Worm (Caenorhabditis elegans): ENCODE results near the gene K07H8.2.

DNA sequence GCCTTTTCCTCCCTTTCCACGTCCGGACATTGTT, 42.4 kb downstream of the K07H8.2 start, which contains the start of gene his-31:
- TF ChIP-seq klf-2 (GFP tag; conservative IDR thresholded peaks at IDR 0.05) (no peak), med-1 (GFP tag; optimal IDR thresholded peaks at IDR 0.05; ENCODE audit: insufficient read depth) (no peak), T22C8.4 (GFP tag; IDR thresholded peaks at IDR 0.05) (no peak), flt-1 (GFP tag; IDR thresholded peaks at IDR 0.05) (no peak), tab-1 (GFP tag; IDR thresholded peaks at IDR 0.05) (no peak), ztf-29 (GFP tag; IDR thresholded peaks at IDR 0.05) (no peak), ref-1 (GFP tag; conservative IDR thresholded peaks at IDR 0.05) (no peak)

Data from whole organism, midembryonic.